Worm (Caenorhabditis elegans) whole organism, L3 larva: ENCODE measurements around the gene idhg-1.

Experiments used
- ceh-82 ChIP-seq: fragments of 150-350 bp; optimal IDR thresholded peaks from 2 replicates; lab custom pipeline; 2014; ENCODE audit warnings: missing biosample characterization, missing genetic modification characterization
- ceh-9 ChIP-seq: sonication (generic microtip); optimal IDR thresholded peaks from 2 replicates; lab custom pipeline; 2018; ENCODE audit warnings: missing biosample characterization, missing genetic modification characterization
- fkh-10 ChIP-seq: sonication (generic microtip); optimal IDR thresholded peaks from 2 replicates; lab custom pipeline; 2017; ENCODE audit warnings: missing biosample characterization, missing genetic modification reagents, missing genetic modification characterization
- lin-15B ChIP-seq: fragments of 150-350 bp; optimal IDR thresholded peaks from 2 replicates; lab custom pipeline; 2014; ENCODE audit warnings: missing biosample characterization, missing genetic modification characterization
- nhr-23 ChIP-seq: fragments of 150-350 bp; optimal IDR thresholded peaks from 2 replicates; lab custom pipeline; 2014; ENCODE audit warnings: missing biosample characterization, missing genetic modification reagents, missing genetic modification characterization
- pha-4 ChIP-seq: fragments of 150-350 bp; optimal IDR thresholded peaks from 2 replicates; lab custom pipeline; 2014; ENCODE audit warnings: missing biosample characterization, missing genetic modification reagents, missing genetic modification characterization
- pqm-1 ChIP-seq: fragments of 150-350 bp; optimal IDR thresholded peaks from 2 replicates; lab custom pipeline; 2017; ENCODE audit warnings: missing biosample characterization, missing genetic modification characterization, inconsistent platforms

DNA sequence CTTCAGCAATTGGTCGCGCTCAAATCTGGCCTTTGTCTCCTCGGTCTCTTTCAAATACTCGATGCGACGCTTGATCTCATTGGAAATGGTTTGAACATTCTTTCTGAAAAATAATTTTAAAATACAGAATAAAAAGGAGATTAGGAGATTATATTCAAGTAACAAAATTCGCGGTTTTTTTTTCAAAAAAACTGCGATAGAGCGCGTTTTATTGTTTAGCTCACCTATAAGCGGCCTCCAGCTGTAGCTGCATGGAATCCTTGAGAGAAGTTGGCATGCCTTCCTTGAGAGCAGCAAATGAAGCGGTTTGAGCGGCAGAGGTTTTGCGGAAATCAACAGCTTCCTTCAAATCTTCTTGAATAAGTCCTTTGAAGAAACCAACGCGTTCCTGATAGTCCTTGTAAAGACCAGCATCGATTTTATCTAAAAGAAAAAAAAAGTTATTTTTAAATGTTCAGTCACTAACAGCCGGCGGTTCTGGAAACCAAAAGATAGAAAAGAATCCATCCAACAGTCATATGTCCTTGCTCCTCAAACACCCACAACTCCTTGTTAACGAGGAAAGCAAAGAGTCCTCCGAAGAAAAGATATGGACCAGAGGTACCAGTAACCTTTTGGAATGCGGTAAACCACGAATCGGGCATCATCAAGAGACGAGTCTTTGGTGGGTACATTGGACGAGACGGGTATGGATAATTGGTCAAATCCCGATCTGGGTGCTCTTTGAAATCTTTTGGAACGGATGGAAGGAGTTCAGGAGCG, 26.3 kb downstream of the idhg-1 start:
- TF ChIP-seq fkh-10 (GFP tag; lab: Kevin White, UChicago) = no peak
- TF ChIP-seq ceh-9 = no peak
- TF ChIP-seq nhr-23 = no peak
- TF ChIP-seq lin-15B (tag; lab: Kevin White, UChicago) = no peak
- no peak for TF ChIP-seq pqm-1 (tag; lab: Kevin White, UChicago)
- TF ChIP-seq pha-4 (tag; lab: Kevin White, UChicago) = no peak
- no peak for TF ChIP-seq ceh-82
